Fruit fly (Drosophila melanogaster) whole organism, embryonic: Measurements from ENCODE around the gene CG9667.

Experiments
- Aef1 ChIP-seq: fragments of 200-800 bp; sonication (Bioruptor generic); IDR thresholded peaks from 3 replicates; pipeline ENCODE4 v1.3.6; 2022; ENCODE audit warnings: missing biosample characterization, missing genetic modification characterization
- Atf-2 ChIP-seq: fragments of 200-800 bp; sonication (Bioruptor generic); optimal IDR thresholded peaks from 2 replicates; lab custom pipeline; 2016; ENCODE audit warnings: missing biosample characterization, missing genetic modification characterization
- B-H2 ChIP-seq: fragments of 200-800 bp; sonication (Bioruptor generic); optimal IDR thresholded peaks from 2 replicates; lab custom pipeline; 2018; ENCODE audit warnings: missing biosample characterization, mild to moderate bottlenecking, missing genetic modification characterization
- CG12299 ChIP-seq: fragments of 200-800 bp; sonication (Bioruptor generic); optimal IDR thresholded peaks from 2 replicates; lab custom pipeline; 2018; ENCODE audit warnings: missing biosample characterization, mild to moderate bottlenecking, missing genetic modification characterization
- CG14050 ChIP-seq: fragments of 200-800 bp; sonication (Bioruptor generic); IDR thresholded peaks from 3 replicates; pipeline ENCODE4 v1.3.6; 2022; ENCODE audit warnings: missing biosample characterization, missing genetic modification characterization
- CG14441 ChIP-seq: fragments of 200-800 bp; sonication (Bioruptor generic); IDR thresholded peaks from 2 replicates; pipeline ENCODE4 v1.3.6; 2022; ENCODE audit warnings: missing biosample characterization, missing genetic modification characterization
- CG14965 ChIP-seq: fragments of 200-800 bp; sonication (Bioruptor generic); optimal IDR thresholded peaks from 2 replicates; lab custom pipeline; 2016; ENCODE audit warnings: missing biosample characterization, missing genetic modification characterization, borderline replicate concordance
- CG16813 ChIP-seq: fragments of 200-800 bp; sonication (Bioruptor generic); IDR thresholded peaks from 3 replicates; pipeline ENCODE4 v1.3.6; 2022; ENCODE audit warnings: missing biosample characterization, missing genetic modification characterization; ENCODE audit not compliant: partially characterized antibody
- CG17328 ChIP-seq: fragments of 200-800 bp; sonication (Bioruptor generic); IDR thresholded peaks from 2 replicates; pipeline ENCODE4 v1.3.6; 2022; ENCODE audit warnings: missing biosample characterization, missing genetic modification characterization
- CG33557 ChIP-seq: fragments of 200-800 bp; sonication (Bioruptor generic); optimal IDR thresholded peaks from 2 replicates; lab custom pipeline; 2019; ENCODE audit warnings: missing biosample characterization, mild to moderate bottlenecking, missing genetic modification characterization, moderate library complexity
- CG4617 ChIP-seq: fragments of 200-800 bp; sonication (Bioruptor generic); optimal IDR thresholded peaks from 3 replicates; lab custom pipeline; 2016; ENCODE audit warnings: missing biosample characterization, missing genetic modification characterization, borderline replicate concordance
- CG6791 ChIP-seq: fragments of 200-800 bp; sonication (Bioruptor generic); IDR thresholded peaks from 3 replicates; pipeline ENCODE4 v1.3.6; 2022; ENCODE audit warnings: missing biosample characterization, missing genetic modification characterization; ENCODE audit not compliant: partially characterized antibody
- CG8290 ChIP-seq, 3 experiments: fragments of 200-800 bp; sonication (Bioruptor generic); optimal IDR thresholded peaks; 2 replicates each; lab custom pipeline; 2016 to 2019; ENCODE audit warnings: missing biosample characterization in 3 of 3, missing genetic modification characterization in 3 of 3, mild to moderate bottlenecking in 2 of 3, moderate library complexity in 1 of 3
- CG8924 ChIP-seq: fragments of 200-800 bp; optimal IDR thresholded peaks from 3 replicates; lab custom pipeline; 2019; ENCODE audit warnings: missing biosample characterization, mild to moderate bottlenecking, missing genetic modification characterization, moderate library complexity
- CG8944 ChIP-seq: fragments of 200-800 bp; sonication (Bioruptor generic); optimal IDR thresholded peaks from 3 replicates; lab custom pipeline; 2016; ENCODE audit warnings: missing biosample characterization, missing genetic modification characterization
- CHES-1-like ChIP-seq: fragments of 200-800 bp; sonication (Bioruptor generic); optimal IDR thresholded peaks from 2 replicates; lab custom pipeline; 2016; ENCODE audit warnings: missing biosample characterization, missing genetic modification characterization
- Dbx ChIP-seq: fragments of 200-800 bp; sonication (Bioruptor generic); IDR thresholded peaks from 3 replicates; pipeline ENCODE4 v1.3.6; 2022; ENCODE audit warnings: missing biosample characterization, missing genetic modification characterization
- Dp ChIP-seq: fragments of 200-800 bp; sonication (Bioruptor generic); optimal IDR thresholded peaks from 2 replicates; lab custom pipeline; 2018; ENCODE audit warnings: missing biosample characterization, mild to moderate bottlenecking, missing genetic modification characterization, moderate library complexity
- Fer2 ChIP-seq: fragments of 200-800 bp; sonication (Bioruptor generic); optimal IDR thresholded peaks from 2 replicates; lab custom pipeline; 2018; ENCODE audit warnings: missing biosample characterization, mild to moderate bottlenecking, missing genetic modification characterization, moderate library complexity
- Gug ChIP-seq: fragments of 200-800 bp; sonication (Bioruptor generic); IDR thresholded peaks from 4 replicates; pipeline ENCODE4 v1.3.6; 2022; ENCODE audit warnings: missing biosample characterization, missing genetic modification characterization
- HLHmδ ChIP-seq: fragments of 200-800 bp; sonication (Bioruptor generic); optimal IDR thresholded peaks from 2 replicates; lab custom pipeline; 2018; ENCODE audit warnings: missing biosample characterization, mild to moderate bottlenecking, missing genetic modification characterization, moderate library complexity
- HmgZ ChIP-seq: fragments of 200-800 bp; sonication (Bioruptor generic); optimal IDR thresholded peaks from 2 replicates; lab custom pipeline; 2018; ENCODE audit warnings: missing biosample characterization, mild to moderate bottlenecking, missing genetic modification characterization
- Hr39 ChIP-seq: fragments of >200 bp; optimal IDR thresholded peaks from 2 replicates; lab custom pipeline; 2017
- Nf-YB ChIP-seq: fragments of 200-800 bp; sonication (Bioruptor generic); optimal IDR thresholded peaks from 3 replicates; lab custom pipeline; 2019; ENCODE audit warnings: missing biosample characterization, mild to moderate bottlenecking, missing genetic modification characterization, moderate library complexity
- Six4 ChIP-seq: fragments of 200-800 bp; sonication (Bioruptor generic); optimal IDR thresholded peaks from 2 replicates; lab custom pipeline; 2016; ENCODE audit warnings: missing biosample characterization, missing genetic modification characterization
- Ssrp ChIP-seq: fragments of 200-800 bp; sonication (Bioruptor generic); optimal IDR thresholded peaks from 2 replicates; lab custom pipeline; 2018; ENCODE audit warnings: missing biosample characterization, mild to moderate bottlenecking, missing genetic modification characterization, moderate library complexity
- Stat92E ChIP-seq, 3 experiments: fragments of >200 bp in 2 of 3; fragments of 200-800 bp in 1 of 3; sonication (Bioruptor generic) in 1 of 3; optimal IDR thresholded peaks; 2 replicates each; lab custom pipeline; 2017 to 2019; ENCODE audit warnings: missing biosample characterization in 3 of 3, missing genetic modification characterization in 3 of 3, mild to moderate bottlenecking in 1 of 3, moderate library complexity in 1 of 3
- aop ChIP-seq: fragments of 200-800 bp; sonication (Bioruptor generic); IDR thresholded peaks from 2 replicates; pipeline ENCODE4 v1.3.6; 2022; ENCODE audit warnings: missing biosample characterization, missing genetic modification characterization
- az2 ChIP-seq: fragments of 200-800 bp; sonication (Bioruptor generic); optimal IDR thresholded peaks from 3 replicates; lab custom pipeline; 2016; ENCODE audit warnings: missing biosample characterization, missing genetic modification characterization
- bbx ChIP-seq: fragments of 200-800 bp; sonication (Bioruptor generic); IDR thresholded peaks from 2 replicates; pipeline ENCODE4 v1.3.6; 2022; ENCODE audit warnings: missing biosample characterization, missing genetic modification characterization; ENCODE audit not compliant: partially characterized antibody
- crc ChIP-seq: fragments of 200-800 bp; sonication (Bioruptor generic); optimal IDR thresholded peaks from 2 replicates; lab custom pipeline; 2016; ENCODE audit warnings: missing biosample characterization, missing genetic modification characterization
- danr ChIP-seq: fragments of 200-800 bp; sonication (Bioruptor generic); IDR thresholded peaks from 2 replicates; pipeline ENCODE4 v1.3.6; 2022; ENCODE audit warnings: missing biosample characterization, missing genetic modification characterization
- dati ChIP-seq: fragments of 200-800 bp; sonication (Bioruptor generic); IDR thresholded peaks from 2 replicates; pipeline ENCODE4 v1.3.6; 2022; ENCODE audit warnings: missing biosample characterization, missing genetic modification characterization
- dm ChIP-seq: fragments of 200-800 bp; sonication (Bioruptor generic); optimal IDR thresholded peaks from 3 replicates; lab custom pipeline; 2016; ENCODE audit warnings: missing biosample characterization, missing genetic modification characterization
- eve ChIP-seq, 2 experiments: fragments of >200 bp; optimal IDR thresholded peaks; 2 replicates each; lab custom pipeline; 2017; ENCODE audit warnings: missing biosample characterization in 2 of 2, missing genetic modification characterization in 2 of 2
- gcm ChIP-seq: fragments of 200-800 bp; sonication (Bioruptor generic); optimal IDR thresholded peaks from 2 replicates; lab custom pipeline; 2019; ENCODE audit warnings: missing biosample characterization, mild to moderate bottlenecking, missing genetic modification characterization, moderate library complexity
- hbn ChIP-seq: fragments of 200-800 bp; sonication (Bioruptor generic); IDR thresholded peaks from 2 replicates; pipeline ENCODE4 v1.3.6; 2022; ENCODE audit warnings: missing biosample characterization, missing genetic modification characterization; ENCODE audit not compliant: partially characterized antibody
- pan ChIP-seq, 4 experiments: fragments of >200 bp in 3 of 4; fragments of 200-800 bp in 1 of 4; sonication (Bioruptor generic) in 1 of 4; optimal IDR thresholded peaks in 3 of 4; IDR thresholded peaks in 1 of 4; 2 replicates each; pipeline versions ENCODE4 v1.3.6 to Lab custom; 2017 to 2022; ENCODE audit warnings: missing biosample characterization in 2 of 4, missing genetic modification characterization in 2 of 4, mixed read lengths in 1 of 4
- psq ChIP-seq: fragments of 200-800 bp; sonication (Bioruptor generic); optimal IDR thresholded peaks from 2 replicates; lab custom pipeline; 2017; ENCODE audit warnings: missing biosample characterization, missing genetic modification characterization
- sd ChIP-seq: fragments of 200-800 bp; sonication (Bioruptor generic); optimal IDR thresholded peaks from 3 replicates; lab custom pipeline; 2018; ENCODE audit warnings: missing biosample characterization, mild to moderate bottlenecking, missing genetic modification characterization, moderate library complexity
- sqz ChIP-seq: fragments of 200-800 bp; sonication (Bioruptor generic); optimal IDR thresholded peaks from 3 replicates; lab custom pipeline; 2018; ENCODE audit warnings: missing biosample characterization, mild to moderate bottlenecking, missing genetic modification characterization
- ssp ChIP-seq: fragments of 200-800 bp; sonication (Bioruptor generic); IDR thresholded peaks from 2 replicates; pipeline ENCODE4 v1.3.6; 2022; ENCODE audit warnings: missing biosample characterization, missing genetic modification characterization
- stc ChIP-seq: fragments of 200-800 bp; sonication (Bioruptor generic); IDR thresholded peaks from 2 replicates; pipeline ENCODE4 v1.3.6; 2022; ENCODE audit warnings: missing biosample characterization, missing genetic modification characterization
- tin ChIP-seq: fragments of 200-800 bp; sonication (Bioruptor generic); optimal IDR thresholded peaks from 3 replicates; lab custom pipeline; 2016; ENCODE audit warnings: missing biosample characterization, missing genetic modification characterization
- tx ChIP-seq: fragments of 200-800 bp; sonication (Bioruptor generic); optimal IDR thresholded peaks from 2 replicates; lab custom pipeline; 2016; ENCODE audit warnings: missing biosample characterization, missing genetic modification characterization
- vfl ChIP-seq: fragments of 200-800 bp; sonication (Bioruptor generic); optimal IDR thresholded peaks from 2 replicates; lab custom pipeline; 2016; ENCODE audit warnings: missing biosample characterization, missing genetic modification characterization

Gene CG9667

dm6 chr3R:8113833-8114673 is 12.1 kb downstream of the CG9667 start (continued):
- TF ChIP-seq Stat92E (GFP tag; optimal IDR thresholded peaks at IDR 0.05; lab: Kevin White, UChicago): no peak
- no peak for TF ChIP-seq dati
- TF ChIP-seq CG6791 (GFP tag; lab: Robert Waterston, UW): no peak
- TF ChIP-seq CHES-1-like (GFP tag; lab: Kevin White, UChicago): peak; percentile 78
- peak; percentile 79 for TF ChIP-seq CG12299
- TF ChIP-seq eve (GFP tag; optimal IDR thresholded peaks at IDR 0.05; lab: Kevin White, UChicago): peak in 1 of 2 experiments; percentile 87
- TF ChIP-seq Dp (GFP tag; lab: Kevin White, UChicago): no peak
- TF ChIP-seq CG17328 (GFP tag; lab: Robert Waterston, UW): peak; percentile 85
- TF ChIP-seq vfl (GFP tag; lab: Kevin White, UChicago): peak; percentile 81
- TF ChIP-seq aop (GFP tag; lab: Robert Waterston, UW): no peak
- TF ChIP-seq Hr39 (lab: Kevin White, UChicago): no peak
- peak; percentile 41 for TF ChIP-seq CG4617 (GFP tag; lab: Kevin White, UChicago)
- TF ChIP-seq ssp (GFP tag; lab: Robert Waterston, UW): peak; percentile 64
- peak; percentile 66 for TF ChIP-seq CG8290 (GFP tag; optimal IDR thresholded peaks at IDR 0.05; lab: Kevin White, UChicago)
- TF ChIP-seq CG8290 (tag; optimal IDR thresholded peaks at IDR 0.05; lab: Kevin White, UChicago): peak in 1 of 2 experiments; percentile 63
- peak; percentile 22 for TF ChIP-seq Fer2
- TF ChIP-seq CG14050: peak; percentile 69
- TF ChIP-seq hbn (GFP tag; lab: Robert Waterston, UW): no peak
- TF ChIP-seq az2: peak; percentile 79
- TF ChIP-seq B-H2 (GFP tag; lab: Kevin White, UChicago): peak; percentile 26
- no peak for TF ChIP-seq HLHmδ (GFP tag; lab: Kevin White, UChicago)
- peak; percentile 42 for TF ChIP-seq Nf-YB (GFP tag; lab: Kevin White, UChicago)
- TF ChIP-seq psq (GFP tag; lab: Kevin White, UChicago): peak; percentile 66
- peak; percentile 80 for TF ChIP-seq Ssrp (tag; lab: Kevin White, UChicago)
- TF ChIP-seq Aef1 (GFP tag; lab: Robert Waterston, UW): peak; percentile 84
- peak; percentile 79 for TF ChIP-seq gcm (GFP tag; lab: Kevin White, UChicago)
- TF ChIP-seq Gug (GFP tag; lab: Robert Waterston, UW): peak; percentile 77
- no peak for TF ChIP-seq bbx
- TF ChIP-seq HmgZ (tag; lab: Kevin White, UChicago): peak; percentile 41
- peak; percentile 74 for TF ChIP-seq Atf-2
- 0 out of 2 replicates have a peak, but pooled peaks have one; percentile 40 for TF ChIP-seq danr (GFP tag; lab: Robert Waterston, UW)
- peak; percentile 34 for TF ChIP-seq sd (tag; lab: Kevin White, UChicago)
- peak; percentile 66 for TF ChIP-seq CG8944 (GFP tag; lab: Kevin White, UChicago)
- TF ChIP-seq CG8924 (tag; lab: Kevin White, UChicago): peak; percentile 91
- TF ChIP-seq crc (GFP tag; lab: Kevin White, UChicago): peak; percentile 69
- TF ChIP-seq stc (GFP tag; lab: Robert Waterston, UW): peak; percentile 85
- TF ChIP-seq CG14965: no peak
- peak; percentile 76 for TF ChIP-seq Dbx (GFP tag; lab: Robert Waterston, UW)
- peak; percentile 78 for TF ChIP-seq tin (GFP tag; lab: Kevin White, UChicago)
- TF ChIP-seq tx: peak; percentile 66
- TF ChIP-seq CG33557 (GFP tag; lab: Kevin White, UChicago): peak; percentile 13
- peak; percentile 77 for TF ChIP-seq CG14441 (GFP tag; lab: Robert Waterston, UW)
- TF ChIP-seq pan (optimal IDR thresholded peaks at IDR 0.05; lab: Kevin White, UChicago): no peak
- peak in 1 of 2 experiments; percentile 83 for TF ChIP-seq pan (GFP tag; optimal IDR thresholded peaks at IDR 0.05 in 1 of 2, IDR thresholded peaks at IDR 0.05 in 1 of 2)
- TF ChIP-seq CG16813: no peak
- peak; percentile 47 for TF ChIP-seq sqz (GFP tag; lab: Kevin White, UChicago)
- peak; percentile 54 for TF ChIP-seq Six4
- peak; percentile 57 for TF ChIP-seq dm (GFP tag; lab: Kevin White, UChicago)
